Fruit fly (Drosophila melanogaster) whole organism, prepupa: ENCODE data around the gene Shawl.

Experiments used
- CG3032 ChIP-seq: fragments of 200-800 bp; optimal IDR thresholded peaks from 2 replicates; lab custom pipeline; 2019; ENCODE audit warnings: missing biosample characterization, mild to moderate bottlenecking, missing genetic modification characterization, moderate library complexity
- CG34406 ChIP-seq: fragments of 200-800 bp; sonication (Bioruptor generic); optimal IDR thresholded peaks from 3 replicates; lab custom pipeline; 2016; ENCODE audit warnings: missing biosample characterization, missing genetic modification characterization
- CG8319 ChIP-seq: fragments of 200-800 bp; sonication (Bioruptor generic); optimal IDR thresholded peaks from 3 replicates; lab custom pipeline; 2016; ENCODE audit warnings: missing biosample characterization, missing genetic modification characterization
- Gug ChIP-seq: fragments of 200-800 bp; sonication (Bioruptor generic); IDR thresholded peaks from 2 replicates; pipeline ENCODE4 v1.3.6; 2022; ENCODE audit warnings: missing biosample characterization, missing genetic modification characterization
- OdsH ChIP-seq: fragments of 200-800 bp; sonication (Bioruptor generic); optimal IDR thresholded peaks from 3 replicates; lab custom pipeline; 2016; ENCODE audit warnings: missing biosample characterization, missing genetic modification characterization
- ss ChIP-seq, 2 experiments: fragments of 200-800 bp; sonication (Bioruptor generic); optimal IDR thresholded peaks; 2 replicates in 1 of 2; 3 replicates in 1 of 2; lab custom pipeline; 2017 to 2018; ENCODE audit warnings: mild to moderate bottlenecking in 2 of 2, missing biosample characterization in 2 of 2, missing genetic modification characterization in 2 of 2, moderate library complexity in 1 of 2
- vri ChIP-seq: fragments of 200-800 bp; sonication (Bioruptor generic); optimal IDR thresholded peaks from 3 replicates; lab custom pipeline; 2016; ENCODE audit warnings: missing biosample characterization, mild to moderate bottlenecking, missing genetic modification characterization

- no peak for TF ChIP-seq Gug
- TF ChIP-seq CG8319 (GFP tag; lab: Kevin White, UChicago) = no peak
- TF ChIP-seq CG34406 (GFP tag; lab: Kevin White, UChicago) = no peak
- TF ChIP-seq OdsH (GFP tag; lab: Kevin White, UChicago) = no peak
- no peak for TF ChIP-seq ss (GFP tag; optimal IDR thresholded peaks at IDR 0.05; lab: Kevin White, UChicago)
- no peak for TF ChIP-seq CG3032 (tag; lab: Kevin White, UChicago)
- TF ChIP-seq vri = no peak
These were observed 87.5 kb downstream of the Shawl start, which contains the start of gene CG17005 for dm6 chr2L:9327444-9327843.
